Fruit fly (Drosophila melanogaster): ENCODE data around the gene jvl.
A peak's percentile ranks its signal among the peaks of the same experiment; 100 is the strongest.

Gene jvl

DNA sequence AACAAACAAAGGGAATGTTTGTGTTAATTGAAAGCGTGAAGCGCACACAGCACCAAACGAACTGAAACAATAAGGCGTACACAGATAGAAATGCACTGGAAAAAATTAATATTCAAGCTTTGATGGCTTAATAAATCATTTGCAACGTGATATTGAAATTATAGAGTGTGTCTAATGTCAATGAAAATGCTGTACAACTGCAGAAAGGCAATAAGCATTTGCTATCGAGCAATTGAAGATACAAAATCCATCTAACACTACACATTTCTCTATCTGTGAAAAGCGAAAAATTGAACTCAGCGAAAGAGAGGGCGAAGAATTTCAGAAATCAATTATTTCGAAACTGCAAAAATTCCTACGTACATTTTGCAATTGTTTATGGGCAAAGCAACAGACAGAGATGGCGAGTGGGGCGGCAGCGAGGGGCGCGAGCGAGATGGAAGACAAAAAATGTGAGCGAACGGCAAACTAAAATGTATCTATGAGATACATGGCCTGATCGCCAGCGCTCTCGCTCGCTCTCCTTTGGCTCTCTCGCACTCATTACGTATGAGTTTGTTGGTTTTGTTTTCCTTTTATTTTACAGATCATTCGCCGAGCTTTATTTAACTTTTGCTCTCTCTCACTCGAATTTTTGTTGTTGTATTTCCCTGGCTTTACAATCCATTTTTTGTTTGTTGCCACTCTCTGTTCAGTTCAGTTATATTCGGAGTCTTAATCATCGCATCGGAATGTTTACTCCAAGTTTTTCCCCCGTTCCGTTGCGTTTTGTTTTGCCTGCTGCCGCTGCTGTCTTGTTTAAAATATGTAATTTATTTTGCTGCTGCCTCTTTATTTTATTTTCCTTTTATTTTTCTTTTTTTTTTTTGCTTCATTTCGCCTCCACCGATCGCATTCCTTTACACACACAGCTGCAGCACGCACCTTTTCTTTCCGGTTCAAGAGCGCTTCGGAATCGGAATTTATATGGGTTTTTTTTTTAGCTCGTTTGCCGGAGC, 19.1 kb upstream of the jvl start (continued):
- peak; percentile 30 for TF ChIP-seq CG17568 (GFP tag; optimal IDR thresholded peaks at IDR 0.05)
- peak; percentile 73; the same call in 2 of the 3 replicates for TF ChIP-seq CG34422 (GFP tag; IDR thresholded peaks at IDR 0.05)
- TF ChIP-seq CG7745 (tag; optimal IDR thresholded peaks at IDR 0.05): no peak
- TF ChIP-seq CG5245 (GFP tag; optimal IDR thresholded peaks at IDR 0.05): peak; percentile 40
- TF ChIP-seq CG4424 (GFP tag; optimal IDR thresholded peaks at IDR 0.05): peak; percentile 65
- peak; percentile 38; the same call in 1 of the 3 replicates for TF ChIP-seq jigr1 (GFP tag; IDR thresholded peaks at IDR 0.05)
- TF ChIP-seq CG4854 (GFP tag; optimal IDR thresholded peaks at IDR 0.05): peak; percentile 29
- TF ChIP-seq CG16813 (GFP tag; IDR thresholded peaks at IDR 0.05; ENCODE audit: partially characterized antibody): no peak; the same call in 2 of the 3 replicates

dm6 chr3R:14723355-14723670, 18.1 kb upstream of the jvl start:
- TF ChIP-seq Med (GFP tag) (peak; percentile 52), Sox102F (GFP tag; optimal IDR thresholded peaks at IDR 0.05) (no peak), CG9609 (GFP tag; optimal IDR thresholded peaks at IDR 0.05) (peak; percentile 58), CG30431 (GFP tag; optimal IDR thresholded peaks at IDR 0.05) (no peak), CG8359 (GFP tag; optimal IDR thresholded peaks at IDR 0.05; ENCODE audit: borderline replicate concordance) (no peak), zf30C (GFP tag; optimal IDR thresholded peaks at IDR 0.05) (peak; percentile 59), CG6854 (GFP tag; optimal IDR thresholded peaks at IDR 0.05) (no peak), Dp (GFP tag; optimal IDR thresholded peaks at IDR 0.05) (no peak), CG10147 (GFP tag; optimal IDR thresholded peaks at IDR 0.05) (no peak), psq (GFP tag; optimal IDR thresholded peaks at IDR 0.05) (no peak), nau (GFP tag; optimal IDR thresholded peaks at IDR 0.05) (no peak), CG1602 (GFP tag; optimal IDR thresholded peaks at IDR 0.05) (no peak), CG14441 (GFP tag; IDR thresholded peaks at IDR 0.05) (no peak), NC2β (GFP tag; optimal IDR thresholded peaks at IDR 0.05) (no peak), Antp (GFP tag; optimal IDR thresholded peaks at IDR 0.05) (no peak), pnt (GFP tag; optimal IDR thresholded peaks at IDR 0.05) (no peak), gsb-n (tag; optimal IDR thresholded peaks at IDR 0.05) (no peak), CG9876 (GFP tag; optimal IDR thresholded peaks at IDR 0.05) (peak; percentile 22), H15 (GFP tag; IDR thresholded peaks at IDR 0.05) (no peak), CG6175 (GFP tag; IDR thresholded peaks at IDR 0.05) (no peak)

dm6 chr3R:14723671-14724500, 17.5 kb upstream of the jvl start, which contains the start of gene kibra:
Gene kibra, minus strand, starts transcription at chr3R:14724261.
- peak; percentile 84 for TF ChIP-seq CG8290 (GFP tag; optimal IDR thresholded peaks at IDR 0.05)
- peak; percentile 12 to 94 for TF ChIP-seq CG8290 (tag; optimal IDR thresholded peaks at IDR 0.05)
- TF ChIP-seq Spps (tag; optimal IDR thresholded peaks at IDR 0.05): peak; percentile 58
- peak; percentile 73 for TF ChIP-seq gem (tag; optimal IDR thresholded peaks at IDR 0.05)
- TF ChIP-seq CG12104 (GFP tag; optimal IDR thresholded peaks at IDR 0.05): peak; percentile 42
- peak; percentile 52 for TF ChIP-seq unpg (GFP tag; optimal IDR thresholded peaks at IDR 0.05)
- TF ChIP-seq pzg (GFP tag; optimal IDR thresholded peaks at IDR 0.05): peak; percentile 98
- TF ChIP-seq Rx (GFP tag; IDR thresholded peaks at IDR 0.05): no peak
- peak; percentile 69 for TF ChIP-seq repo (GFP tag; optimal IDR thresholded peaks at IDR 0.05)
- TF ChIP-seq ranshi (GFP tag; IDR thresholded peaks at IDR 0.05): no peak
- TF ChIP-seq ttk (GFP tag; IDR thresholded peaks at IDR 0.05): no peak
- TF ChIP-seq Ets97D (GFP tag; optimal IDR thresholded peaks at IDR 0.05): peak; percentile 83
- TF ChIP-seq ftz-f1 (GFP tag; optimal IDR thresholded peaks at IDR 0.05): peak; percentile 47
- TF ChIP-seq CG2678 (tag; optimal IDR thresholded peaks at IDR 0.05): peak; percentile 63
- TF ChIP-seq Med (GFP tag): peak; percentile 96
- TF ChIP-seq slp2 (GFP tag; optimal IDR thresholded peaks at IDR 0.05): peak; percentile 58
- peak; percentile 84 for TF ChIP-seq CG7786 (GFP tag; optimal IDR thresholded peaks at IDR 0.05)
- no peak for TF ChIP-seq CG11085 (GFP tag; IDR thresholded peaks at IDR 0.05)
- peak; percentile 97 for TF ChIP-seq Sin3A (optimal IDR thresholded peaks at IDR 0.05)
- TF ChIP-seq chinmo (GFP tag; IDR thresholded peaks at IDR 0.05; ENCODE audit: partially characterized antibody): no peak

Data from whole organism, embryonic.